Fruit fly (Drosophila melanogaster): Measurements from ENCODE around the gene VhaAC39-2.

DNA sequence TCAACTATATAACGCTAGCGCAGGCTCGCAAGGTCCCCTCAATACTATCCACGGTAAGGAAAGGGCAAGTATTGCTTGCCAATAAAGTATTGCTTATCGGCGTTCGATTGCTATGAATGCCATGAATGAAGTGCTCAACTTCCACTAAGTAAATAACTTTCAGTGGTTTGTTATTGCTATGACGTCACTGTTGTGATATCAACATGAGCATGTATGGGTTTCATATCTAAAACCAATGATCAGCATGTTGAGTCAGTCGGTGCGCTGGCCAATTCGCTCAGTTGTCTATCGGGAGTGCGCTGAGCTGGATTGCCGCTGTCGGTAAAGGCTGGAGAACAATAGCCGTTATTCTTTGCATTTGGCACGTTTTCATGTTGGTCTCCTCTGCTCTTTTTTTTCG lies 38.2 kb downstream of the VhaAC39-2 start:
- TF ChIP-seq tj (GFP tag; optimal IDR thresholded peaks at IDR 0.05): no peak
- no peak for TF ChIP-seq CG1620 (GFP tag; optimal IDR thresholded peaks at IDR 0.05)
- no peak for TF ChIP-seq CG5204 (GFP tag; optimal IDR thresholded peaks at IDR 0.05)
- TF ChIP-seq Clk (GFP tag; optimal IDR thresholded peaks at IDR 0.05): no peak
- peak; percentile 4 for TF ChIP-seq CG7101 (tag; optimal IDR thresholded peaks at IDR 0.05)

All from whole organism, adult.